Fruit fly (Drosophila melanogaster) ovary, adult (tissue): Measurements from ENCODE around the gene CG12502.

ENCODE experiments used
- CG17801 ChIP-seq: fragments of 200-800 bp; optimal IDR thresholded peaks from 2 replicates; lab custom pipeline; 2019; ENCODE audit warnings: missing biosample characterization, mild to moderate bottlenecking, missing genetic modification characterization, moderate library complexity; ENCODE audit not compliant: partially characterized antibody

Gene CG12502

DNA sequence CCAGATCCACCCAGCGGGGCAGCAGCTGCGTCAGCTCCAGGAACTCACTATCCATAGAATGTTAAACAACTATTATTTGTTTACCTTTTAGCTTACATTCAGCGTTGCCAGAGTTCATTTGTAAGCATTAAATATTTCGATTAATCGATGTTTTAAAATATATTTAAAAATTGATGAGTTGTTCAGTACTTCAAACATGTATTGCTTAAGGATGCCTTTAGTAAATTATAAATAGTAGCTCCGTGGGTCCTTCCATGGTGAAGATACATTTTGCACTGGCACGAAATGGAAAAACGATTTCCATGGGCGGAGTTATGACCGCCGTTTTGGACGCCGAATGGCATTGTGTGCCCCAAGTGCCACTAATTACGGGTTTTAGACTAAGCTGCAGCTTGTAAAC, 23.9 kb upstream of the CG12502 start, which contains the start of the genes JMJD5 and Gr61a:
Gene JMJD5 (minus strand): TSS at position 101 of the 400 bp plus-strand sequence.
Gene Gr61a (plus strand): TSS at position 192 of the 400 bp plus-strand sequence.
- TF ChIP-seq CG17801 (GFP tag; lab: Kevin White, UChicago) = no peak

DNA sequence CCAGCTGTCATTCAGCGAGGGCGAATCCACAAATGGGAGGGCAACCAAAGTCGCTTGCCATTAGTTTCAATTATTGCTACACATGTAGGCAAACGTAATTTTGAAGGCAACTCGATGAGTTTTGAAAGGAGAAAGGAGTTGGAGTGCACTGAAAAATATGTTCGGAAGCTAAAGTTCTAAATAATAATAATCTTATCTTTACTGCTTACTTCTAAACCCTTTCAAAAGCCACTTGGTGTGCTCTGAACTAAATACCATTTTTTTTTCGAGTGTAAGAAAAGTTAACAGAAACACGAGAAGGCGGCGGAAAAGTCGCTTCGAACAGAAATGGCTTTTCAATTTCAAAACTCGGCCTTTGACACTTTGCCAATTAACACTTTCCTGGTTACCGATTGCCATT, 21.6 kb upstream of the CG12502 start, which contains the start of gene Cep290:
Gene Cep290 (plus strand): TSS at position 301 of the 400 bp plus-strand sequence.
- TF ChIP-seq CG17801 (GFP tag; lab: Kevin White, UChicago) = no peak

DNA sequence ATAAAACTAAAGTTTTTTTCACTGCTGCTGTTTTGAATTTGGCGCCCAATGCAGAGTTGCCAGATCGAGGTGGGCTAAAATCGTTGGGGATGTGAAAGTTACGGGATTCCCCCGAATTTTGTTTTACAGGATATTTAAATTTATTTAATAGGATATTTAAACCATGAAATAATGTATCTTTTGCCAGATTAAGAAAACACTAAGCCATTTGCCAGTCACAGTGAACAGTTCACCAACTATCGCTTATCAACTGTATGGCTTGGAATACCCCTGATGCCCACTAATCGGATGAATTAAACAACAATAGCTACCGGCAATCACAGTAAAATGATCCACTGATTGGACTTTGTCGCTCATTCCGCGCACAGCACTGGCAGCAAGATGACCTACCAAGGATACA, 14.1 kb upstream of the CG12502 start, which contains the start of gene Dci:
Gene Dci (plus strand): TSS at position 286 of the 400 bp plus-strand sequence.
- peak; percentile 33 for TF ChIP-seq CG17801 (GFP tag; lab: Kevin White, UChicago)

DNA sequence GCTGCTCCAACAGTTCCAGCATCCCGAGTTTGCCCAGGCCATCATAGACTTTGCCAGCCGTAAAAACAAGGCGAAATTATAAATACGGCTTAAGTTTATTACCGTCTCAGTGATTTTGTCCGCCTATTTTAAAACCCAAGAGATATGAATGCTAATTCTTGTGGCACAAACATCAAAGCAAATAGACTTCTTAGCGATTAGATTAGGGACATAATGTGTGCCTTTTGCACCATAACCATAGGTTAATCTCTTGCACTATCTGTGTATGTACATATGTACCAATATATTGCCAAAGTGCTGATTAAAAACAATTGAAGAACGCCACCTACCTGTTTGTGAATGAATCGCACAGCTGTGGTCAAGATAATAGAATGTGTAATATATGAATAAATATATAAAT, 12.9 kb upstream of the CG12502 start:
- no peak for TF ChIP-seq CG17801 (GFP tag; lab: Kevin White, UChicago)

- no peak for TF ChIP-seq CG17801 (GFP tag; lab: Kevin White, UChicago)
Observed at dm6 chr3L:857063-858015, 7.9 kb upstream of the CG12502 start, which contains the start of gene dpr20. dpr20 (minus strand) TSS chr3L:857248.

DNA sequence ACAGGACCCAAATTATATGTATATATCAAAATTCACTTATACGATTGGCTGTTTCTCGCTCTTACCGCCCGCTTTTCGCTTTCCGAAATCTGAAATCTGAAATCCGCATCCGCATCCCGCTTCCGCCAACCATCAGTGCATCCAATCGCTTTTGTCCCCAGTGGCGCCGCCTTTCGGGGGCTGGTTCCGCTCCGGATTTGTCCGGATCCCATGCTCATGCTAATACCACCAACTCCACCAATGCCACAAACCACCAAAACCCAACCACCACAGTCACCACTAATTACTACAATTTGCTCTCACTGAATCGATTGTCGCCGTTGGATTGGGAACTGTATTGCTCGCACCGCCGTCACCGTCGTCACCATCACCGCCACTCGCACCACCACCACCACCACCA, 3.6 kb downstream of the CG12502 start:
- no peak for TF ChIP-seq CG17801 (GFP tag; lab: Kevin White, UChicago)

DNA sequence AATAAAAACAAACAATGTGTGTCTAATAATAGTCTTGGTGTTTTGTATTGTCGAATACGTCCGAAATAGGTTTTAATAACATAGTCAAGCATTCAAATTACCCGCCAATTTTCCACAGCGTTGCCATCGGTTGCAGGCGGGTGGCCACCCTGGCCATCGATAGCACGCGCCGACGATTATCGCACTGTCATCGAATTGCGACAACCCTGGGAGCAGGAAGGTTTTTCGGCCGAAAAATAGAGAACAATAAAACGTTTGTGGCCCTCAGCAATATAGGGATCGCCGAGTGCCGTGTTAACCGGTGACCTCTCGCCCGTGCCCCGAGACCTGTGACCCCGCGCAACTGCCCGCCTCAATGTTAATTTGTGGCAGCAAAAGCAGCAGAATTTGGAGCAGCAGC, 6.5 kb downstream of the CG12502 start, which contains the start of gene Usp10:
Gene Usp10 (plus strand): TSS at position 187 of the 400 bp plus-strand sequence.
- TF ChIP-seq CG17801 (GFP tag; lab: Kevin White, UChicago) = no peak

DNA sequence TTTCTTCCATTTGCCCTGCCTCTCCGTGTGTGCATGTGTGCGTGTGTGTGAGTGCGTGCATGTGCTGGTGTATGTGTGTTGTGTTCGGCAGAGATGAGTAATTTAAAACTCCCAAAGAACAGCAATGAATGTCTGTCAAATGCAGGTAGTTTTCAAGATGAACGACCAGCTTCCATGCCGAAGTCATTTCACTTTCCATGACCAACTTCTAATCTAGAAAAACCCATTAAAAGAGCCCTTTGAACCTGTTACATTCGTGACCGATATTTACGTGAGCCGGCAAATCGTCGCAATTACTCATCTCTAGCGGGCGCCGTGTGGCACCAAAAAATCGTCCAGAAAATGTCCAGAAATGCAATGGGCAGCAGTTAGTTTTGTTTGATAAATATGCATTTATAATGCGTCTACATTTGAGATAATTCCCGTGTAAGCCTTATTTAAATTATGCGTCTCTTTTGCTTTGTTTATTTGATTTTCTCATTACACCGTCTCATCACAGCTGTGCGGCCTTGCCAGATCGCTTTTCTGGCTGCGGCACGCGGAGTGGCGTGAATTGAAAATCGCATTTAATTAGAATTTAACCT, 7.3 kb downstream of the CG12502 start:
- no peak for TF ChIP-seq CG17801 (GFP tag; lab: Kevin White, UChicago)

DNA sequence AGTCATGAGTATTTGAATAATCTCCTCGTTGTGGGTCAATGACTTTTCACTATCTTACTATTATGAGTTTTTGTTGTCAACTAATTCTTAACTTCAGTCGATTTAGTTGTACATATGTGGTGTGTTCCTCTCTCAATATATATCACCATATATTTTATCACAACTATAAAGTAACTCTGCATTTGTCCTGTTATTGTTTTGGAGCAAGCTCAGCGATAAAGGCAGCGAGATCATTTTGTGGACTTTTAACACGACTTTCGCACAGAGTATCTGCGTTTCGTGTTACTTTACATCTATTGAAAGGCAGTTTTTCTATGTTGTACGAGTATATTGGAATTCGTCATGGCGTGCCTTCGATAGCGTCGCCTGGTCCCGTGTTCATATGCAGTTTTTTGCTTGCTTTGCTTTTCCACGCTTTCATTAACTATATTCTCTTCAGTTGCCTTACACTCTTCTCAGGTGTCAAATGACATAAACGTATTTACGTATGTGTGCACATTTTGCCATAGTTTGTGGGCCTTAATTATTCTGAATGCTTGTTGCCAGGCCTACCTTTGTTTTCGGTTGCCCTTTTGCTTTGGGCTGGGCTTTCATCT, 10.3 kb downstream of the CG12502 start:
- no peak for TF ChIP-seq CG17801 (GFP tag; lab: Kevin White, UChicago)

DNA sequence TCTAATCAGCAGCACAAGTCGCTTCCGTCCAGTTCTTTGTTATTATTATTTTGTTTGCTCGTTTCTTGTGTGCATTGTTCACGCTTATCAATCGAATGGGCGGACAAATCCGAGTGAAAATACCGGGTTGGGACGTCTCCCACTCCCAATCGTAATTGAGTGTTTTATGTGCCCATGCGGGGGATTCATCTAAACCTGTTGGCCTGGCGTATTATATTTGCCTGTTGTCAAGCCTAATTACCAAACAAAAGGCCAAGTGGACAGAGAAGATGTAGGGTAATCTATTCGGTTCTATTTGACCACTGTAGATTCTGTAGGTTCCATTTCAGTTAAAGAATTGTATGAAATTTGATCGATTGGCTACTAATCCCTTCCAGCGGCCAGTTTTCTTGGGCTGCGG, 10.9 kb downstream of the CG12502 start:
- TF ChIP-seq CG17801 (GFP tag; lab: Kevin White, UChicago) = no peak

- TF ChIP-seq CG17801 (GFP tag; lab: Kevin White, UChicago) = no peak
Observed at dm6 chr3L:876656-877055, 11.5 kb downstream of the CG12502 start.

- peak; percentile 69 for TF ChIP-seq CG17801 (GFP tag; lab: Kevin White, UChicago)
Observed at dm6 chr3L:880851-881250, 15.7 kb downstream of the CG12502 start.

DNA sequence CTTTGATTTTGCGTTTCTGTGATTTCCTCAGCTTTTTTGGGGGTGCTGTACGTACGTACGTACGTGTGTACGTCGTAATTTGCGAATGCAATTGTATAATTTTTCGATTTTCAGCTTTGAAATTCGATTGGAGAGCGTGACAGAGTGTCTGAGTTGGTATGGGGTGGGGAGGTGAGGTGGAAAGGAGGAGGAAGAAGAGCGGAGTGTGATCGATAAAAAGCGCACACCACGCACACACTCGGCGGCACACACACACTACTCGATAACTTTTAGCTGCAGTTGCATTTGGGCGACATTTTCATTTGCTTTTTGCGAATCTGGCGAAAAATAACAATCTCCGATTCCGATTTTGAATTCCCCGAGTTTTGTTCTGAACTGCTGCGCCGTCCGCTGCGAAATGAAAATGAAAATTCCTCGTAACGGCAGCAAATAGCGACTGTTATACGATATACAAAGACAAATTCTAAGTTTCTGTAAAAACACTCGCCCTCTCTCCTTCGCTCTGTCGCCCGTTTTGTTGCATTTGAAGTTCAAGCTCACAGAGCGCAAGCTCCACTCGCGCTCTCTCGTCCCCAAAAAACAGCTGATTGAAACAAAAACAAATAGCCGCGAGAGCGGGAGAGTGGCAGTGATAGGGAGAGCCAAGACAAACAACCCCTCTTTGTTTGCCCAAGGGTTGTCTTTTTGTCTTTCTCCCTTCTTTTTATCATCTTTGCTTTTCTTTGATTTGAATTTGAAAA, 16.5 kb downstream of the CG12502 start, which contains the start of gene CG13907:
Gene CG13907 (minus strand): TSS at position 518 of the 740 bp plus-strand sequence.
- TF ChIP-seq CG17801 (GFP tag; lab: Kevin White, UChicago) = no peak

DNA sequence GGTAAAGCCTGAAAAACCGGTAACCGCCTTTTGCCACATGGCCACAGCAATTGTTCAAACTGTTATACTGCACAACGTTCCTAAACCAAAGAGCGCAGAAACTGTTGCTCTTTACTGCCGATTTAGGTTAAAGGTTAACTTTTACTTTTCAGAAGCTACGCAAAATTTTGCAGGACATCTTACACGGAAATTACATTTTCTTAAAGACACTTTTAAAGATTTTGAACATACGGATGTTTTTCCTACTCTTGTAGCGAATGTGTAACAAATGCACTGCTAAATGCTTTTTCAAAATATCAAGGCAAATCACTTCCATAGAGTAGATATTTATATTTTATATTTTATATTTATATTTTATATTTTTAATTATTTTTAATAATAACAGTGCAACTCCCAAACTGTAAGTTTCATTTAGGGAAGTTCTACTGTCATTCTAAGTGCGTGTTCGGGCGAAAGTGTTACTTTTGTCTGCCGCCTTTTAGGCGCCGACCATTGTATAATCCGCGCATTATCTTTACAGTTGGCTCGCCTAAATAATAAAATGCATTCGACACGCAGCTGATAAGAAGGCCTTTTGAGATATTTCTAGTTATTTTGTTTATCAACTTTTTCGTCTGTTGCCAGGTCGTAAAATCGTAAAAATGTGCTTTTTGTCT, 17.2 kb downstream of the CG12502 start:
- TF ChIP-seq CG17801 (GFP tag; lab: Kevin White, UChicago) = no peak
